Worm (Caenorhabditis elegans) whole organism, L4 larva: Measurements from ENCODE around the gene F07C3.16.

Source experiments
- F10B5.3 ChIP-seq: sonication (generic microtip); optimal IDR thresholded peaks from 2 replicates; lab custom pipeline; 2016; ENCODE audit warnings: mild to moderate bottlenecking, missing genetic modification characterization, missing compliant biosample characterization
- F44E2.7 ChIP-seq: fragments of 200-800 bp; sonication (Bioruptor generic); IDR thresholded peaks from 2 replicates; pipeline ENCODE4 v2.1.2; 2022; ENCODE audit warnings: missing genetic modification characterization, missing compliant biosample characterization
- R02D3.7 ChIP-seq: fragments of 150-350 bp; sonication (generic microtip); optimal IDR thresholded peaks from 3 replicates; lab custom pipeline; 2014; ENCODE audit warnings: missing biosample characterization, missing genetic modification characterization
- aha-1 ChIP-seq: fragments of 150-350 bp; peaks from one replicate; lab custom pipeline; 2014; ENCODE audit warnings: missing biosample characterization, missing genetic modification characterization
- aly-2 ChIP-seq: sonication (generic microtip); optimal IDR thresholded peaks from 2 replicates; lab custom pipeline; 2018; ENCODE audit warnings: missing biosample characterization, missing genetic modification characterization
- daf-16 ChIP-seq, 3 experiments: sonication (generic microtip); optimal IDR thresholded peaks; 2 replicates each; lab custom pipeline; 2016 to 2017; ENCODE audit warnings: missing genetic modification characterization in 3 of 3, missing genetic modification reagents in 3 of 3, mild to moderate bottlenecking in 2 of 3, missing compliant biosample characterization in 2 of 3, missing biosample characterization in 1 of 3, moderate library complexity in 1 of 3
- dmd-6 ChIP-seq: fragments of 200-800 bp; sonication (Bioruptor generic); IDR thresholded peaks from 2 replicates; pipeline ENCODE4 v1.3.6; 2022; ENCODE audit warnings: missing genetic modification reagents, missing genetic modification characterization, missing compliant biosample characterization
- dpl-1 ChIP-seq: fragments of 150-350 bp; optimal IDR thresholded peaks from 2 replicates; lab custom pipeline; 2014; ENCODE audit warnings: missing biosample characterization, missing genetic modification reagents, missing genetic modification characterization
- dve-1 ChIP-seq: sonication (generic microtip); optimal IDR thresholded peaks from 2 replicates; lab custom pipeline; 2017; ENCODE audit warnings: antibody characterized with exemption, mild to moderate bottlenecking, missing genetic modification characterization, missing compliant biosample characterization; ENCODE audit not compliant: insufficient read depth
- fkh-10 ChIP-seq: fragments of 150-350 bp; optimal IDR thresholded peaks from 2 replicates; lab custom pipeline; 2014; ENCODE audit warnings: missing biosample characterization, missing genetic modification reagents, missing genetic modification characterization
- hif-1 ChIP-seq, 2 experiments: sonication (generic microtip); optimal IDR thresholded peaks; 2 replicates each; lab custom pipeline; 2016 to 2017; ENCODE audit warnings: missing compliant biosample characterization in 2 of 2, missing genetic modification characterization in 2 of 2, missing genetic modification reagents in 2 of 2, missing genotype in 2 of 2, mild to moderate bottlenecking in 1 of 2
- hlh-11 ChIP-seq: fragments of 200-800 bp; sonication (Bioruptor generic); optimal IDR thresholded peaks from 2 replicates; lab custom pipeline; 2018; ENCODE audit warnings: mild to moderate bottlenecking, missing genetic modification characterization, missing compliant biosample characterization
- hlh-30 ChIP-seq: sonication (generic microtip); optimal IDR thresholded peaks from 2 replicates; lab custom pipeline; 2017; ENCODE audit warnings: antibody characterized with exemption, mild to moderate bottlenecking, missing genetic modification characterization, missing compliant biosample characterization; ENCODE audit not compliant: insufficient read depth
- lin-1 ChIP-seq: fragments of 200-800 bp; sonication (Bioruptor generic); IDR thresholded peaks from 2 replicates; pipeline ENCODE4 v1.3.6; 2022; ENCODE audit warnings: missing genetic modification reagents, missing genetic modification characterization, missing compliant biosample characterization
- lin-15B ChIP-seq: fragments of 150-350 bp; sonication (generic microtip); optimal IDR thresholded peaks from 3 replicates; lab custom pipeline; 2014; ENCODE audit warnings: missing biosample characterization, missing genetic modification characterization
- lin-39 ChIP-seq: fragments of 150-350 bp; optimal IDR thresholded peaks from 2 replicates; lab custom pipeline; 2014; ENCODE audit warnings: missing biosample characterization, missing genetic modification reagents, missing genetic modification characterization
- lsy-2 ChIP-seq, 2 experiments: fragments of 150-350 bp in 1 of 2; sonication (generic microtip) in 1 of 2; optimal IDR thresholded peaks; 2 replicates each; lab custom pipeline; 2014 to 2017; ENCODE audit warnings: missing biosample characterization in 2 of 2, missing genetic modification characterization in 2 of 2
- madf-5 ChIP-seq, 2 experiments: fragments of 200-800 bp; sonication (Bioruptor generic); IDR thresholded peaks; 2 replicates each; pipeline ENCODE4 v1.3.6; 2022; ENCODE audit warnings: missing compliant biosample characterization in 2 of 2, missing genetic modification characterization in 2 of 2
- mep-1 ChIP-seq: fragments of 150-350 bp; sonication (generic microtip); optimal IDR thresholded peaks from 3 replicates; lab custom pipeline; 2014; ENCODE audit warnings: missing biosample characterization, missing genetic modification characterization
- nhr-102 ChIP-seq: sonication (generic microtip); optimal IDR thresholded peaks from 2 replicates; lab custom pipeline; 2016; ENCODE audit warnings: mild to moderate bottlenecking, missing genetic modification characterization, moderate library complexity, missing compliant biosample characterization
- nhr-11 ChIP-seq: fragments of 150-350 bp; optimal IDR thresholded peaks from 2 replicates; lab custom pipeline; 2014; ENCODE audit warnings: missing biosample characterization, missing genetic modification characterization
- nhr-28 ChIP-seq: fragments of 150-350 bp; optimal IDR thresholded peaks from 2 replicates; lab custom pipeline; 2014; ENCODE audit warnings: missing biosample characterization, missing genetic modification characterization
- nhr-41 ChIP-seq: fragments of 200-800 bp; sonication (Bioruptor generic); IDR thresholded peaks from 2 replicates; pipeline ENCODE4 v1.3.6; 2022; ENCODE audit warnings: missing genetic modification reagents, missing genetic modification characterization, missing compliant biosample characterization
- nhr-48 ChIP-seq: sonication (generic microtip); optimal IDR thresholded peaks from 2 replicates; lab custom pipeline; 2016; ENCODE audit warnings: mild to moderate bottlenecking, missing genetic modification characterization, missing compliant biosample characterization
- nhr-6 ChIP-seq: fragments of 150-350 bp; optimal IDR thresholded peaks from 2 replicates; lab custom pipeline; 2014; ENCODE audit warnings: missing biosample characterization, missing genetic modification characterization
- nhr-76 ChIP-seq: fragments of 150-350 bp; optimal IDR thresholded peaks from 2 replicates; lab custom pipeline; 2014; ENCODE audit warnings: missing biosample characterization, missing genetic modification characterization
- nhr-77 ChIP-seq: fragments of 150-350 bp; optimal IDR thresholded peaks from 2 replicates; lab custom pipeline; 2014; ENCODE audit warnings: missing biosample characterization, missing genetic modification characterization
- php-3 ChIP-seq: fragments of 200-800 bp; sonication (Bioruptor generic); IDR thresholded peaks from 2 replicates; pipeline ENCODE4 v1.3.6; 2022; ENCODE audit warnings: missing genetic modification reagents, missing genetic modification characterization, missing compliant biosample characterization
- pqm-1 ChIP-seq: sonication (generic microtip); optimal IDR thresholded peaks from 2 replicates; lab custom pipeline; 2017; ENCODE audit warnings: missing biosample characterization, missing genetic modification characterization
- snpc-1.2 ChIP-seq: fragments of 200-800 bp; sonication (Bioruptor generic); IDR thresholded peaks from 2 replicates; pipeline ENCODE4 v1.3.6; 2022; ENCODE audit warnings: missing genetic modification reagents, missing genetic modification characterization, missing compliant biosample characterization
- unc-62 ChIP-seq, 3 experiments: fragments of 150-350 bp in 1 of 3; sonication (generic microtip); optimal IDR thresholded peaks in 2 of 3; peaks in 1 of 3; 1 replicate in 1 of 3; 2 replicates in 2 of 3; lab custom pipeline; 2014 to 2017; ENCODE audit warnings: missing biosample characterization in 3 of 3, missing genetic modification characterization in 3 of 3, missing genetic modification reagents in 3 of 3, missing genotype in 1 of 3
- zfp-3 ChIP-seq: fragments of 200-800 bp; sonication (Bioruptor generic); conservative IDR thresholded peaks from 2 replicates; pipeline ENCODE4 v1.3.6; 2022; ENCODE audit warnings: missing genetic modification reagents, missing genetic modification characterization, missing compliant biosample characterization
- zip-11 ChIP-seq: fragments of 200-800 bp; sonication (Bioruptor generic); IDR thresholded peaks from 2 replicates; pipeline ENCODE4 v1.3.6; 2022; ENCODE audit warnings: missing genetic modification characterization, missing compliant biosample characterization
- ztf-7 ChIP-seq: fragments of 150-350 bp; optimal IDR thresholded peaks from 2 replicates; lab custom pipeline; 2014; ENCODE audit warnings: missing biosample characterization, missing genetic modification characterization

Gene F07C3.16

ce11 chrV:9262708-9263107 is 5.3 kb upstream of the F07C3.16 start (continued):
- no peak for TF ChIP-seq madf-5 (GFP tag; IDR thresholded peaks at IDR 0.05; lab: Robert Waterston, UW)

- TF ChIP-seq aha-1 (tag; lab: Kevin White, UChicago) (no peak), unc-62 (GFP tag; optimal IDR thresholded peaks at IDR 0.05 in 1 of 2; lab: Kevin White, UChicago) (peak in 1 of 2 experiments; percentile 53), unc-62 (tag; optimal IDR thresholded peaks at IDR 0.05; lab: Kevin White, UChicago) (no peak)
Measured at ce11 chrV:9261492-9261891, 4.1 kb upstream of the F07C3.16 start, which contains the start of gene nhr-36. TSS of gene nhr-36 (minus strand) at chrV:9261592.

ce11 chrV:9260411-9260810 is 3.0 kb upstream of the F07C3.16 start:
- TF ChIP-seq snpc-1.2 (GFP tag; lab: Robert Waterston, UW) (no peak), zfp-3 (GFP tag; lab: Robert Waterston, UW) (no peak), lsy-2 (tag; optimal IDR thresholded peaks at IDR 0.05; lab: Kevin White, UChicago) (no peak), F44E2.7 (GFP tag; lab: Robert Waterston, UW) (no peak), R02D3.7 (no peak), nhr-11 (tag; lab: Kevin White, UChicago) (peak; percentile 4), nhr-41 (no peak)
- TF ChIP-seq, all 104 proteins: peak for 1

ce11 chrV:9255480-9255879 is 1.9 kb downstream of the F07C3.16 start:
- TF ChIP-seq fkh-10 (GFP tag; lab: Kevin White, UChicago) (no peak), nhr-102 (tag; lab: Kevin White, UChicago) (peak; percentile 66), dmd-6 (peak; percentile 81), php-3 (GFP tag; lab: Robert Waterston, UW) (peak; percentile 92), pqm-1 (tag; lab: Kevin White, UChicago) (peak; percentile 92), daf-16 (GFP tag; optimal IDR thresholded peaks at IDR 0.05; lab: Kevin White, UChicago) (no peak), daf-16 (tag; optimal IDR thresholded peaks at IDR 0.05; lab: Kevin White, UChicago) (peak; percentile 71), lin-1 (0 out of 2 replicates have a peak, but pooled peaks have one; percentile 27), aly-2 (no peak), hif-1 (tag; optimal IDR thresholded peaks at IDR 0.05; lab: Kevin White, UChicago) (peak in 1 of 2 experiments; percentile 54), mep-1 (tag; lab: Kevin White, UChicago) (peak; percentile 6), lin-15B (tag; lab: Kevin White, UChicago) (no peak), nhr-28 (tag; lab: Kevin White, UChicago) (peak; percentile 80), lsy-2 (tag; optimal IDR thresholded peaks at IDR 0.05; lab: Kevin White, UChicago) (no peak), dve-1 (peak; percentile 82), nhr-48 (tag; lab: Kevin White, UChicago) (peak; percentile 72), hlh-30 (tag; lab: Kevin White, UChicago) (peak; percentile 10), nhr-6 (peak; percentile 67), nhr-77 (tag; lab: Kevin White, UChicago) (peak; percentile 64), hlh-11 (tag; lab: Kevin White, UChicago) (peak; percentile 82)

ce11 chrV:9254012-9254696 is 3.2 kb downstream of the F07C3.16 start, which contains the start of gene F07C3.9:
TSS of gene F07C3.9 (minus strand) at chrV:9254646.
- TF ChIP-seq lin-39 (tag; lab: Kevin White, UChicago) (no peak), php-3 (GFP tag; lab: Robert Waterston, UW) (peak; percentile 81), nhr-28 (tag; lab: Kevin White, UChicago) (peak; percentile 52), hif-1 (tag; optimal IDR thresholded peaks at IDR 0.05; lab: Kevin White, UChicago) (peak in 1 of 2 experiments; percentile 16), hlh-11 (tag; lab: Kevin White, UChicago) (peak; percentile 48), dpl-1 (no peak), zip-11 (GFP tag; lab: Robert Waterston, UW) (no peak), daf-16 (GFP tag; optimal IDR thresholded peaks at IDR 0.05; lab: Kevin White, UChicago) (no peak), daf-16 (tag; optimal IDR thresholded peaks at IDR 0.05; lab: Kevin White, UChicago) (peak; percentile 91), lsy-2 (tag; optimal IDR thresholded peaks at IDR 0.05; lab: Kevin White, UChicago) (peak in 1 of 2 experiments; percentile 26), F10B5.3 (tag; lab: Kevin White, UChicago) (no peak), ztf-7 (tag; lab: Kevin White, UChicago) (peak; percentile 6), nhr-48 (tag; lab: Kevin White, UChicago) (peak; percentile 41), nhr-41 (no peak), nhr-76 (tag; lab: Kevin White, UChicago) (no peak), pqm-1 (tag; lab: Kevin White, UChicago) (peak; percentile 82), dve-1 (peak; percentile 57)
